Worm (Caenorhabditis elegans): ENCODE data around the gene R05G9R.1.

DNA sequence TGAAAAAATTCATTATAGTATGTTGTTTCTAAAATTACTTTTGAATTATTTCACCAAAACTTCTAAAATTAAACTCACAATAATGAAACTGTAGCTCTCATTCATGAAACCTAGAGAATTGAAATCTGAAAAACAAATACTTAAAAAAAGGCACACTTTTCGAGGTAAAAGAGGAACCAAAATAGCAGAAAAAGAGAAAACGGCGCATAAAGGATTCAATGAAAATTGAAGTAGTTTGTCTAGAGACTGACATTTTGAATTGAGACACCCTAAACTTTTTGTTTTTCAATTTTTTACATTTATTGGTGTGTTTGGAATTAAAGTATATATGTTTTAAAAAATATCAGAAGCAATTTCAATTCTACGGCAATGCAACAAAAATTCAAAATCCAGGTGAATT is 42.8 kb downstream of the R05G9R.1 start, which contains the start of gene dgk-5:
- TF ChIP-seq nhr-41 (GFP tag; IDR thresholded peaks at IDR 0.05) = no peak
- no peak for TF ChIP-seq ceh-20 (GFP tag; IDR thresholded peaks at IDR 0.05)
- no peak for TF ChIP-seq nhr-237 (tag; optimal IDR thresholded peaks at IDR 0.05)
- TF ChIP-seq lin-13 (GFP tag; optimal IDR thresholded peaks at IDR 0.05) = no peak
- TF ChIP-seq egl-27 (tag; optimal IDR thresholded peaks at IDR 0.05) = no peak
- no peak for TF ChIP-seq nhr-11 (tag; optimal IDR thresholded peaks at IDR 0.05)
- TF ChIP-seq unc-62 (GFP tag; optimal IDR thresholded peaks at IDR 0.05 in 1 of 2) = no peak
- TF ChIP-seq unc-62 (tag; optimal IDR thresholded peaks at IDR 0.05) = no peak
- no peak for TF ChIP-seq mep-1 (tag; optimal IDR thresholded peaks at IDR 0.05)
- TF ChIP-seq F44E2.7 (GFP tag; IDR thresholded peaks at IDR 0.05) = no peak
- no peak for TF ChIP-seq pha-4 (GFP tag; IDR thresholded peaks at IDR 0.05)
- TF ChIP-seq pha-4 (tag; optimal IDR thresholded peaks at IDR 0.05) = no peak
